Worm (Caenorhabditis elegans): ENCODE measurements around the gene srx-20.
A peak's percentile ranks its signal among the peaks of the same experiment; 100 is the strongest.

DNA sequence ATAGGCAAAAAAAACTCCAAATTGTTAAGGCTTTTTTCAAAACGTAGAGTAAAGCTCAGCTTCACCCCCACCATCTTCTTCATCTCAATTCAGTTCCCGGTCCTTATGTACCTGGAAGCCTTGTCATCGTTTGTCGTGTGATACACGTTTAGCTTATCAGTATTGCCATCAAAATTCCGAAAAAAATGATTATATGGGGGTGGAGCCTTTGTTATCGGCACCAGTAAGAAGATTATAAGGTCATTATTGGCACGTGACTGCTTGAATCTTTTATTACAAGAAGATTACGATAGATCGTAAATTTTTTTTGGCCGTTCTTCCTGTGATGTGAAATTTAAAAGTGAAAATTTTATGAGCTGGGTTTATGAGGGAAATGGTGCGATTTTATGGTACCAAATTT is 12.5 kb downstream of the srx-20 start:
- no peak for TF ChIP-seq egl-27 (tag; optimal IDR thresholded peaks at IDR 0.05)
- no peak for TF ChIP-seq nhr-23 (tag; optimal IDR thresholded peaks at IDR 0.05)
- peak; percentile 97 for TF ChIP-seq pqm-1 (tag; optimal IDR thresholded peaks at IDR 0.05)
- TF ChIP-seq nhr-11 (tag; optimal IDR thresholded peaks at IDR 0.05), result no peak
- TF ChIP-seq lin-39 (tag; optimal IDR thresholded peaks at IDR 0.05), result no peak
- TF ChIP-seq zag-1 (tag; optimal IDR thresholded peaks at IDR 0.05), result no peak
- no peak for TF ChIP-seq nhr-28 (tag; optimal IDR thresholded peaks at IDR 0.05)
- no peak for TF ChIP-seq ama-1 (optimal IDR thresholded peaks at IDR 0.05)
